Worm (Caenorhabditis elegans) whole organism, L4/young adult: ENCODE results near the gene helq-1.

ENCODE experiments used
- W03F9.2 ChIP-seq: fragments of 150-350 bp; optimal IDR thresholded peaks from 2 replicates; lab custom pipeline; 2014; ENCODE audit warnings: missing biosample characterization, missing genetic modification characterization
- him-1 ChIP-seq: sonication (generic microtip); optimal IDR thresholded peaks from 2 replicates; lab custom pipeline; 2016; ENCODE audit warnings: missing genotype, missing genetic modification reagents, missing genetic modification characterization, missing compliant biosample characterization

ce11 chrIII:577467-577866, 9.4 kb downstream of the helq-1 start, which contains the start of gene gtf-2H5:
- TF ChIP-seq W03F9.2 (tag; lab: Kevin White, UChicago) (no peak), him-1 (tag; lab: Kevin White, UChicago) (no peak)
